Worm (Caenorhabditis elegans) whole organism, L4 larva: ENCODE data around the gene tir-1.

Experiments used
- F10B5.3 ChIP-seq: sonication (generic microtip); optimal IDR thresholded peaks from 2 replicates; lab custom pipeline; 2016; ENCODE audit warnings: mild to moderate bottlenecking, missing genetic modification characterization, missing compliant biosample characterization
- T20F7.1 ChIP-seq: fragments of 200-800 bp; sonication (Bioruptor generic); optimal IDR thresholded peaks from 2 replicates; lab custom pipeline; 2018; ENCODE audit warnings: mild to moderate bottlenecking, missing genetic modification characterization, missing compliant biosample characterization
- ZK546.5 ChIP-seq, 2 experiments: sonication (generic microtip); optimal IDR thresholded peaks; 2 replicates each; lab custom pipeline; 2017; ENCODE audit warnings: missing biosample characterization in 2 of 2, missing genetic modification characterization in 2 of 2
- ceh-82 ChIP-seq: sonication (generic microtip); optimal IDR thresholded peaks from 2 replicates; lab custom pipeline; 2017; ENCODE audit warnings: missing biosample characterization, missing genetic modification characterization
- ctbp-1 ChIP-seq: fragments of 200-800 bp; sonication (Bioruptor generic); IDR thresholded peaks from 2 replicates; pipeline ENCODE4 v1.3.6; 2022; ENCODE audit warnings: missing genetic modification reagents, missing genetic modification characterization, missing compliant biosample characterization
- fos-1 ChIP-seq: fragments of 150-350 bp; optimal IDR thresholded peaks from 2 replicates; lab custom pipeline; 2014; ENCODE audit warnings: missing biosample characterization, missing genetic modification characterization
- lin-39 ChIP-seq: fragments of 150-350 bp; optimal IDR thresholded peaks from 2 replicates; lab custom pipeline; 2014; ENCODE audit warnings: missing biosample characterization, missing genetic modification reagents, missing genetic modification characterization
- lsy-2 ChIP-seq, 2 experiments: fragments of 150-350 bp in 1 of 2; sonication (generic microtip) in 1 of 2; optimal IDR thresholded peaks; 2 replicates each; lab custom pipeline; 2014 to 2017; ENCODE audit warnings: missing biosample characterization in 2 of 2, missing genetic modification characterization in 2 of 2
- mdl-1 ChIP-seq, 2 experiments: fragments of 150-350 bp in 1 of 2; sonication (generic microtip) in 1 of 2; optimal IDR thresholded peaks; 2 replicates each; lab custom pipeline; 2014 to 2017; ENCODE audit warnings: missing biosample characterization in 2 of 2, missing genetic modification characterization in 2 of 2
- mxl-2 ChIP-seq: fragments of 200-800 bp; sonication (Bioruptor generic); conservative IDR thresholded peaks from 2 replicates; pipeline ENCODE4 v1.3.6; 2022; ENCODE audit warnings: missing genetic modification reagents, missing genetic modification characterization, missing compliant biosample characterization
- nhr-25 ChIP-seq: sonication (generic microtip); optimal IDR thresholded peaks from 2 replicates; lab custom pipeline; 2017; ENCODE audit warnings: missing genetic modification characterization, mild to moderate bottlenecking, missing compliant biosample characterization, antibody characterized with exemption, moderate library complexity, borderline replicate concordance; ENCODE audit not compliant: insufficient read depth
- nhr-6 ChIP-seq: fragments of 150-350 bp; optimal IDR thresholded peaks from 2 replicates; lab custom pipeline; 2014; ENCODE audit warnings: missing biosample characterization, missing genetic modification characterization
- pha-4 ChIP-seq, 2 experiments: fragments of 150-350 bp in 1 of 2; fragments of 200-800 bp in 1 of 2; sonication (Bioruptor generic) in 1 of 2; IDR thresholded peaks in 1 of 2; optimal IDR thresholded peaks in 1 of 2; 2 replicates each; pipeline versions ENCODE4 v1.3.6 to Lab custom; 2014 to 2022; ENCODE audit warnings: missing genetic modification characterization in 2 of 2, missing genetic modification reagents in 2 of 2, missing biosample characterization in 1 of 2, missing compliant biosample characterization in 1 of 2
- zfp-3 ChIP-seq: fragments of 200-800 bp; sonication (Bioruptor generic); conservative IDR thresholded peaks from 2 replicates; pipeline ENCODE4 v1.3.6; 2022; ENCODE audit warnings: missing genetic modification reagents, missing genetic modification characterization, missing compliant biosample characterization

- no peak for TF ChIP-seq nhr-6 (tag; lab: Kevin White, UChicago)
- TF ChIP-seq lin-39 (tag; lab: Kevin White, UChicago): no peak
- TF ChIP-seq fos-1 (tag; lab: Kevin White, UChicago): no peak
- no peak for TF ChIP-seq ceh-82 (tag; lab: Kevin White, UChicago)
- TF ChIP-seq lsy-2 (tag; optimal IDR thresholded peaks at IDR 0.05; lab: Kevin White, UChicago): no peak
- TF ChIP-seq mdl-1 (tag; optimal IDR thresholded peaks at IDR 0.05; lab: Kevin White, UChicago): no peak
- TF ChIP-seq zfp-3 (GFP tag; lab: Robert Waterston, UW): no peak
- no peak for TF ChIP-seq mxl-2
- TF ChIP-seq nhr-25 (tag; lab: Kevin White, UChicago): no peak
- no peak for TF ChIP-seq F10B5.3
- TF ChIP-seq ctbp-1 (GFP tag; lab: Robert Waterston, UW): no peak
- no peak for TF ChIP-seq T20F7.1
- no peak for TF ChIP-seq ZK546.5 (tag; optimal IDR thresholded peaks at IDR 0.05; lab: Kevin White, UChicago)
- TF ChIP-seq pha-4 (GFP tag; IDR thresholded peaks at IDR 0.05; lab: Robert Waterston, UW): no peak
- no peak for TF ChIP-seq pha-4 (tag; optimal IDR thresholded peaks at IDR 0.05; lab: Kevin White, UChicago)
Measured at ce11 chrIII:3883146-3883545, 18.3 kb downstream of the tir-1 start.
